Worm (Caenorhabditis elegans): ENCODE measurements around the gene T19H12.2.

- no peak for TF ChIP-seq tbx-11 (GFP tag; IDR thresholded peaks at IDR 0.05)
- no peak for TF ChIP-seq ceh-36 (tag; optimal IDR thresholded peaks at IDR 0.05)
- no peak for TF ChIP-seq hnd-1 (tag; optimal IDR thresholded peaks at IDR 0.05)
- no peak for TF ChIP-seq F13C5.2 (tag; optimal IDR thresholded peaks at IDR 0.05)
Observed at ce11 chrV:4922024-4922423, 31.8 kb downstream of the T19H12.2 start, which contains the start of gene srh-22.
